Fruit fly (Drosophila melanogaster) whole organism, embryonic: ENCODE data around the gene CG11999.
A peak's percentile ranks its signal among the peaks of the same experiment; 100 is the strongest.

Source experiments
- ATbp ChIP-seq: fragments of 200-800 bp; sonication (Bioruptor generic); optimal IDR thresholded peaks from 2 replicates; lab custom pipeline; 2017; ENCODE audit warnings: missing biosample characterization, mild to moderate bottlenecking, missing genetic modification characterization, missing genetic modification reagents
- BtbVII ChIP-seq: fragments of 200-800 bp; sonication (Bioruptor generic); optimal IDR thresholded peaks from 3 replicates; lab custom pipeline; 2017; ENCODE audit warnings: missing biosample characterization, mild to moderate bottlenecking, missing genetic modification characterization
- CG10462 ChIP-seq: fragments of 200-800 bp; sonication (Bioruptor generic); optimal IDR thresholded peaks from 2 replicates; lab custom pipeline; 2016; ENCODE audit warnings: missing biosample characterization, missing genetic modification characterization
- CG12219 ChIP-seq: fragments of 200-800 bp; sonication (Bioruptor generic); optimal IDR thresholded peaks from 3 replicates; lab custom pipeline; 2018; ENCODE audit warnings: missing biosample characterization, mild to moderate bottlenecking, missing genetic modification characterization
- CG13296 ChIP-seq: fragments of 200-800 bp; sonication (Bioruptor generic); optimal IDR thresholded peaks from 3 replicates; lab custom pipeline; 2018; ENCODE audit warnings: missing biosample characterization, mild to moderate bottlenecking, missing genetic modification characterization
- CG13624 ChIP-seq: fragments of 200-800 bp; sonication (Bioruptor generic); optimal IDR thresholded peaks from 2 replicates; lab custom pipeline; 2016; ENCODE audit warnings: missing biosample characterization, missing genetic modification characterization
- CG14014 ChIP-seq: fragments of 200-800 bp; sonication (Bioruptor generic); IDR thresholded peaks from 2 replicates; pipeline ENCODE4 v1.3.6; 2022; ENCODE audit warnings: missing biosample characterization, missing genetic modification characterization
- CG14050 ChIP-seq: fragments of 200-800 bp; sonication (Bioruptor generic); IDR thresholded peaks from 3 replicates; pipeline ENCODE4 v1.3.6; 2022; ENCODE audit warnings: missing biosample characterization, missing genetic modification characterization
- CG15269 ChIP-seq: fragments of 200-800 bp; sonication (Bioruptor generic); optimal IDR thresholded peaks from 2 replicates; lab custom pipeline; 2018; ENCODE audit warnings: missing biosample characterization, mild to moderate bottlenecking, missing genetic modification characterization, moderate library complexity
- CG15514 ChIP-seq: fragments of 200-800 bp; sonication (Bioruptor generic); optimal IDR thresholded peaks from 3 replicates; lab custom pipeline; 2017; ENCODE audit warnings: missing biosample characterization, missing genetic modification characterization, mild to moderate bottlenecking, moderate library complexity, missing genetic modification reagents
- CG16813 ChIP-seq: fragments of 200-800 bp; sonication (Bioruptor generic); IDR thresholded peaks from 3 replicates; pipeline ENCODE4 v1.3.6; 2022; ENCODE audit warnings: missing biosample characterization, missing genetic modification characterization; ENCODE audit not compliant: partially characterized antibody
- CG2199 ChIP-seq: fragments of 200-800 bp; sonication (Bioruptor generic); IDR thresholded peaks from 3 replicates; pipeline ENCODE4 v1.3.6; 2022; ENCODE audit warnings: missing biosample characterization, missing genetic modification characterization
- CG30431 ChIP-seq: fragments of 200-800 bp; sonication (Bioruptor generic); optimal IDR thresholded peaks from 2 replicates; lab custom pipeline; 2017; ENCODE audit warnings: missing biosample characterization, missing genetic modification characterization
- CG32767 ChIP-seq: fragments of 200-800 bp; sonication (Bioruptor generic); IDR thresholded peaks from 2 replicates; pipeline ENCODE4 v1.3.6; 2022; ENCODE audit warnings: missing biosample characterization, missing genetic modification characterization
- CG43689 ChIP-seq: fragments of 200-800 bp; sonication (Bioruptor generic); IDR thresholded peaks from 2 replicates; pipeline ENCODE4 v1.3.6; 2022; ENCODE audit warnings: missing biosample characterization, missing genetic modification characterization
- CG4617 ChIP-seq: fragments of 200-800 bp; sonication (Bioruptor generic); optimal IDR thresholded peaks from 3 replicates; lab custom pipeline; 2016; ENCODE audit warnings: missing biosample characterization, missing genetic modification characterization, borderline replicate concordance
- CG7357 ChIP-seq: fragments of 200-800 bp; sonication (Bioruptor generic); IDR thresholded peaks from 3 replicates; pipeline ENCODE4 v1.3.6; 2022; ENCODE audit warnings: missing biosample characterization, missing genetic modification characterization
- CG9609 ChIP-seq: fragments of 200-800 bp; sonication (Bioruptor generic); optimal IDR thresholded peaks from 3 replicates; lab custom pipeline; 2016; ENCODE audit warnings: missing biosample characterization, missing genetic modification characterization
- D19B ChIP-seq: fragments of 200-800 bp; sonication (Bioruptor generic); optimal IDR thresholded peaks from 2 replicates; lab custom pipeline; 2017; ENCODE audit warnings: missing biosample characterization, mild to moderate bottlenecking, missing genetic modification characterization
- Dp ChIP-seq: fragments of 200-800 bp; sonication (Bioruptor generic); optimal IDR thresholded peaks from 2 replicates; lab custom pipeline; 2018; ENCODE audit warnings: missing biosample characterization, mild to moderate bottlenecking, missing genetic modification characterization, moderate library complexity
- Dref ChIP-seq: fragments of 200-800 bp; sonication (Bioruptor generic); IDR thresholded peaks from 2 replicates; pipeline ENCODE4 v1.3.6; 2022; ENCODE audit warnings: missing biosample characterization, missing genetic modification characterization
- HmgZ ChIP-seq: fragments of 200-800 bp; sonication (Bioruptor generic); optimal IDR thresholded peaks from 2 replicates; lab custom pipeline; 2018; ENCODE audit warnings: missing biosample characterization, mild to moderate bottlenecking, missing genetic modification characterization
- Hmr ChIP-seq: fragments of 200-800 bp; sonication (Bioruptor generic); optimal IDR thresholded peaks from 3 replicates; lab custom pipeline; 2017; ENCODE audit warnings: mild to moderate bottlenecking, missing biosample characterization, missing genetic modification reagents, missing genetic modification characterization
- Kr ChIP-seq: fragments of 200-800 bp; sonication (Bioruptor generic); optimal IDR thresholded peaks from 2 replicates; lab custom pipeline; 2017; ENCODE audit warnings: missing biosample characterization, mild to moderate bottlenecking, missing genetic modification characterization
- Meics ChIP-seq: fragments of 200-800 bp; sonication (Bioruptor generic); optimal IDR thresholded peaks from 2 replicates; lab custom pipeline; 2017; ENCODE audit warnings: missing biosample characterization, mild to moderate bottlenecking, missing genetic modification characterization
- NC2α ChIP-seq: fragments of 200-800 bp; sonication (Bioruptor generic); optimal IDR thresholded peaks from 2 replicates; lab custom pipeline; 2016; ENCODE audit warnings: missing biosample characterization, missing genetic modification characterization
- NFAT ChIP-seq: fragments of 200-800 bp; sonication (Bioruptor generic); IDR thresholded peaks from 2 replicates; pipeline ENCODE4 v1.3.6; 2022; ENCODE audit warnings: missing biosample characterization, missing genetic modification characterization
- ac ChIP-seq: fragments of 200-800 bp; sonication (Bioruptor generic); optimal IDR thresholded peaks from 3 replicates; lab custom pipeline; 2017; ENCODE audit warnings: missing biosample characterization, mild to moderate bottlenecking, missing genetic modification characterization
- bbx ChIP-seq: fragments of 200-800 bp; sonication (Bioruptor generic); IDR thresholded peaks from 2 replicates; pipeline ENCODE4 v1.3.6; 2022; ENCODE audit warnings: missing biosample characterization, missing genetic modification characterization; ENCODE audit not compliant: partially characterized antibody
- bcd ChIP-seq: fragments of 200-800 bp; sonication (Bioruptor generic); optimal IDR thresholded peaks from 2 replicates; lab custom pipeline; 2017; ENCODE audit warnings: missing biosample characterization, mild to moderate bottlenecking, missing genetic modification characterization
- caup ChIP-seq: fragments of 200-800 bp; sonication (Bioruptor generic); optimal IDR thresholded peaks from 3 replicates; lab custom pipeline; 2017; ENCODE audit warnings: missing biosample characterization, mild to moderate bottlenecking, missing genetic modification characterization, moderate library complexity; ENCODE audit not compliant: severe bottlenecking
- crc ChIP-seq: fragments of 200-800 bp; sonication (Bioruptor generic); optimal IDR thresholded peaks from 2 replicates; lab custom pipeline; 2016; ENCODE audit warnings: missing biosample characterization, missing genetic modification characterization
- dati ChIP-seq: fragments of 200-800 bp; sonication (Bioruptor generic); IDR thresholded peaks from 2 replicates; pipeline ENCODE4 v1.3.6; 2022; ENCODE audit warnings: missing biosample characterization, missing genetic modification characterization
- dpn ChIP-seq, 2 experiments: fragments of 200-800 bp; sonication (Bioruptor generic); optimal IDR thresholded peaks; 3 replicates each; lab custom pipeline; 2016; ENCODE audit warnings: missing biosample characterization in 2 of 2, missing genetic modification characterization in 2 of 2
- gsb-n ChIP-seq: fragments of 200-800 bp; sonication (Bioruptor generic); optimal IDR thresholded peaks from 3 replicates; lab custom pipeline; 2018; ENCODE audit warnings: missing biosample characterization, mild to moderate bottlenecking, missing genetic modification characterization
- jigr1 ChIP-seq: fragments of 200-800 bp; sonication (Bioruptor generic); IDR thresholded peaks from 3 replicates; pipeline ENCODE4 v1.3.6; 2022; ENCODE audit warnings: missing biosample characterization, missing genetic modification characterization
- knrl ChIP-seq: fragments of 200-800 bp; sonication (Bioruptor generic); IDR thresholded peaks from 3 replicates; pipeline ENCODE4 v1.3.6; 2022; ENCODE audit warnings: missing biosample characterization, missing genetic modification characterization; ENCODE audit not compliant: partially characterized antibody
- nau ChIP-seq: fragments of 200-800 bp; sonication (Bioruptor generic); optimal IDR thresholded peaks from 3 replicates; lab custom pipeline; 2017; ENCODE audit warnings: missing biosample characterization, mild to moderate bottlenecking, missing genetic modification characterization, missing genetic modification reagents
- pho ChIP-seq: fragments of 200-800 bp; sonication (Bioruptor generic); optimal IDR thresholded peaks from 2 replicates; lab custom pipeline; 2016; ENCODE audit warnings: missing biosample characterization, missing genetic modification characterization
- row ChIP-seq: fragments of 200-800 bp; sonication (Bioruptor generic); IDR thresholded peaks from 3 replicates; pipeline ENCODE4 v1.3.6; 2022; ENCODE audit warnings: missing biosample characterization, missing genetic modification characterization
- so ChIP-seq: fragments of 200-800 bp; sonication (Bioruptor generic); IDR thresholded peaks from 3 replicates; pipeline ENCODE4 v1.3.6; 2022; ENCODE audit warnings: missing biosample characterization, missing genetic modification characterization
- trh ChIP-seq: fragments of 200-800 bp; sonication (Bioruptor generic); optimal IDR thresholded peaks from 2 replicates; lab custom pipeline; 2016; ENCODE audit warnings: missing biosample characterization, missing genetic modification characterization

The CG11999 gene

dm6 chr3R:5319059-5319785 lies 35.3 kb downstream of the CG11999 start (continued):
- TF ChIP-seq Kr (GFP tag; lab: Kevin White, UChicago), result peak; percentile 84
- TF ChIP-seq CG10462 (GFP tag; lab: Kevin White, UChicago), result peak; percentile 27
- peak; percentile 16 for TF ChIP-seq bcd
- TF ChIP-seq CG15269 (tag; lab: Kevin White, UChicago), result no peak
- TF ChIP-seq Dp (GFP tag; lab: Kevin White, UChicago), result no peak
- TF ChIP-seq dati, result no peak
- TF ChIP-seq CG14050, result no peak
- no peak for TF ChIP-seq CG7357 (GFP tag; lab: Robert Waterston, UW)
- TF ChIP-seq bbx (GFP tag; lab: Robert Waterston, UW), result no peak
- TF ChIP-seq knrl (GFP tag; lab: Robert Waterston, UW), result no peak
- TF ChIP-seq CG16813 (GFP tag; lab: Robert Waterston, UW), result no peak
- TF ChIP-seq gsb-n (tag; lab: Kevin White, UChicago), result peak; percentile 53
- TF ChIP-seq row, result no peak
- no peak for TF ChIP-seq CG43689 (GFP tag; lab: Robert Waterston, UW)
- TF ChIP-seq CG14014, result no peak
- TF ChIP-seq CG4617, result no peak
- TF ChIP-seq BtbVII (GFP tag; lab: Kevin White, UChicago), result peak; percentile 16
- TF ChIP-seq NFAT (GFP tag; lab: Robert Waterston, UW), result no peak
- TF ChIP-seq CG15514 (GFP tag; lab: Kevin White, UChicago), result no peak
- TF ChIP-seq Meics (GFP tag; lab: Kevin White, UChicago), result peak; percentile 27
- TF ChIP-seq CG30431 (GFP tag; lab: Kevin White, UChicago), result no peak
- no peak for TF ChIP-seq D19B (GFP tag; lab: Kevin White, UChicago)
- no peak for TF ChIP-seq CG9609 (GFP tag; lab: Kevin White, UChicago)
- peak; percentile 75 for TF ChIP-seq ATbp (GFP tag; lab: Kevin White, UChicago)
- TF ChIP-seq CG13296, result no peak
- peak; percentile 19 for TF ChIP-seq NC2α (GFP tag; lab: Kevin White, UChicago)
- no peak for TF ChIP-seq CG32767 (GFP tag; lab: Robert Waterston, UW)
- TF ChIP-seq HmgZ (tag; lab: Kevin White, UChicago), result no peak
- TF ChIP-seq CG13624 (GFP tag; lab: Kevin White, UChicago), result no peak
- TF ChIP-seq jigr1 (GFP tag; lab: Robert Waterston, UW), result no peak
- no peak for TF ChIP-seq CG2199
- no peak for TF ChIP-seq crc (GFP tag; lab: Kevin White, UChicago)
- TF ChIP-seq nau (GFP tag; lab: Kevin White, UChicago), result peak; percentile 30
- peak; percentile 74 for TF ChIP-seq ac (GFP tag; lab: Kevin White, UChicago)
- TF ChIP-seq pho (GFP tag; lab: Kevin White, UChicago), result peak; percentile 21
- peak; percentile 38 for TF ChIP-seq Hmr (GFP tag; lab: Kevin White, UChicago)
- TF ChIP-seq trh (GFP tag; lab: Kevin White, UChicago), result no peak
- TF ChIP-seq CG12219 (GFP tag; lab: Kevin White, UChicago), result peak; percentile 3
- peak; percentile 41; the same call in 1 of the 3 replicates for TF ChIP-seq so (GFP tag; lab: Robert Waterston, UW)
- TF ChIP-seq dpn (GFP tag; optimal IDR thresholded peaks at IDR 0.05; lab: Kevin White, UChicago), result no peak
- TF ChIP-seq caup (GFP tag; lab: Kevin White, UChicago), result no peak
- no peak for TF ChIP-seq Dref (GFP tag; lab: Robert Waterston, UW)
